Worm (Caenorhabditis elegans) whole organism, L2 larva: ENCODE measurements around the gene sdc-2.

Experiments
- R02D3.7 ChIP-seq: fragments of 150-350 bp; optimal IDR thresholded peaks from 2 replicates; lab custom pipeline; 2014; ENCODE audit warnings: missing biosample characterization, missing genetic modification characterization
- ZK546.5 ChIP-seq: sonication (generic microtip); optimal IDR thresholded peaks from 2 replicates; lab custom pipeline; 2017; ENCODE audit warnings: missing biosample characterization, missing genetic modification characterization
- fos-1 ChIP-seq: fragments of 150-350 bp; optimal IDR thresholded peaks from 2 replicates; lab custom pipeline; 2014; ENCODE audit warnings: missing biosample characterization, missing genetic modification characterization
- mdl-1 ChIP-seq, 2 experiments: fragments of 150-350 bp in 1 of 2; sonication (generic microtip) in 1 of 2; optimal IDR thresholded peaks; 2 replicates each; lab custom pipeline; 2017; ENCODE audit warnings: missing biosample characterization in 2 of 2, missing genetic modification characterization in 2 of 2
- skn-1 ChIP-seq: sonication (generic microtip); optimal IDR thresholded peaks from 2 replicates; lab custom pipeline; 2017; ENCODE audit warnings: missing biosample characterization, missing genetic modification characterization
- unc-62 ChIP-seq: fragments of 150-350 bp; optimal IDR thresholded peaks from 2 replicates; lab custom pipeline; 2014; ENCODE audit warnings: missing biosample characterization, missing genetic modification reagents, missing genetic modification characterization
- zag-1 ChIP-seq: fragments of 150-350 bp; optimal IDR thresholded peaks from 2 replicates; lab custom pipeline; 2014; ENCODE audit warnings: missing biosample characterization, missing genetic modification characterization

DNA sequence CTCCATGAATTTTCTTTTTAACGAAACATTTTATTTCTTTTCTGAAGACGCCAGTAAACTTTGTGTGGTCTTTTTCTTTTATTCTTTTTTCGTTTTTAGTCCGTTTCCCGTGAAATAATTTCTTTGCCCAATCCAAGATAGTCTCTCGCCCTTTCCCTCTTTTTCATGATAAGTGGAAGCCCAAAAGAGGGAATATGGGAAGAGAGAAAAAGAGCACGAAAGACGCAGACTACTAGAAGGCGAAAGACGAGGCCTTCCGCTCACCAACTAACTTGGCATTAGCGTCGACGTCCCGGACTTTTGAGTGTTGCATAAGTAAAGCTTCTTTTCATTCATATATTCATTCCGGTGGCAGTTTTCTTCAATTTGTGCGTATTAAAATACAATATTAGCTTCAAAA lies 30.4 kb downstream of the sdc-2 start:
- TF ChIP-seq R02D3.7 (tag; lab: Kevin White, UChicago), result no peak
- no peak for TF ChIP-seq skn-1 (tag; lab: Kevin White, UChicago)
- no peak for TF ChIP-seq unc-62
- TF ChIP-seq mdl-1 (tag; optimal IDR thresholded peaks at IDR 0.05; lab: Kevin White, UChicago), result no peak
- no peak for TF ChIP-seq zag-1 (tag; lab: Kevin White, UChicago)
- TF ChIP-seq ZK546.5 (tag; lab: Kevin White, UChicago), result no peak
- TF ChIP-seq fos-1 (tag; lab: Kevin White, UChicago), result no peak
